Worm (Caenorhabditis elegans): ENCODE data around the gene F32D1.8.

The F32D1.8 gene

DNA sequence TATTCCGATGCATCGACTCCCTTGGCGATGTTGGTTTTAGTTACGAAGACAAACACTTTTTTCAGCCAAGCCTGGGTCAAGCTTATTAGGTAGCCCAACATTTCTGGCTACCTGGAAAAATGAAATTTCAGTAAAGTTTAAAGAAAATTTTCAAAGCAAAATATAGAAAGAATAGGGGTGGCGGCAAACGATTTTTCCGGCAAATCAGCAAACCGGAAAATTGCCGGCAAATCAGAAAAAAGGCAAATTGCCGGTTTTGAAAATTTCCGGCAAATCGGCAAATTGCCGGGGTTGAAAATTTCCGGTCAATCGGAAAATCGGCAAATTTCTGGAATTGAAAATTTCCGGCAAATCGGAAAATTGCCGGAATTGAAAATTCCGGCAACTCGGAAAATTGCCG lies at the start of gene F32D1.8:
Gene F32D1.8, minus strand, starts transcription at position 101 of the 400 bp plus-strand sequence.
- TF ChIP-seq hlh-8 (tag; optimal IDR thresholded peaks at IDR 0.05) (no peak), pha-2 (tag; optimal IDR thresholded peaks at IDR 0.05) (no peak), hlh-15 (tag; optimal IDR thresholded peaks at IDR 0.05) (no peak)

DNA sequence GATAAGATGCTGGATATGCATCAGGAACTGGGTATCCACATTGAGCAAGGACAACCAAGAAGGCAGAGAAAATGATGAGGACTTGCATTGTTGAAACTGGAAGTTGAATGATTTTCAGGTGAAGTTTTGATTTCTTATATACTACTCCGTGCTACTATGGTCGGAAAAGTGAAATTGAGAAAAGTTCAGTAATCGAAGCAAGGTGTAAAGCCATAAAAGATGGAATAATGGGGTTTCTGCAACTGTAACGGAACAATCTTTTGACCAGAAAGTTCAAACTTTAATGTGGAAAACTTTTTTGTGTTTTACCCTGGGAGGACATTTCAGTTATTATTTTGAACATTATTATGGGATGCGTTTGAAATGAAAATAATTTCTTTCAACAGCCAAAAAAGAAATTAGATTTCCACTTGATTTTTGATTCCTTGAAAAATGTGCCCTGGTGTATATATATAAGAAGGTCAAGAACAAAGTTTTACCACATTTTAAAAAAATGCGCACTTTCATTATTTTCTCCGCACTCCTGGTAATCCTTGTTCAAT lies 46.4 kb upstream of the F32D1.8 start, which contains the start of the genes Y47D7A.9 and Y47D7A.19:
Gene Y47D7A.9, minus strand, starts transcription at position 101 of the 542 bp plus-strand sequence.
Gene Y47D7A.19, plus strand, starts transcription at position 492 of the 542 bp plus-strand sequence.
- TF ChIP-seq syd-9 (tag; optimal IDR thresholded peaks at IDR 0.05), result no peak
- no peak for TF ChIP-seq ceh-31 (tag; optimal IDR thresholded peaks at IDR 0.05)
- no peak for TF ChIP-seq Y22D7AL.16 (tag; optimal IDR thresholded peaks at IDR 0.05)
- TF ChIP-seq ceh-6 (GFP tag; optimal IDR thresholded peaks at IDR 0.05), result no peak
- no peak for TF ChIP-seq unc-55 (GFP tag; optimal IDR thresholded peaks at IDR 0.05)
- TF ChIP-seq ceh-48 (tag; optimal IDR thresholded peaks at IDR 0.05), result no peak
- no peak for TF ChIP-seq pqm-1 (tag; optimal IDR thresholded peaks at IDR 0.05)
- no peak for TF ChIP-seq npax-4 (tag; optimal IDR thresholded peaks at IDR 0.05)
- TF ChIP-seq ztf-16 (tag; optimal IDR thresholded peaks at IDR 0.05), result no peak
- TF ChIP-seq fax-1 (tag; optimal IDR thresholded peaks at IDR 0.05), result no peak
- TF ChIP-seq C08G9.2 (tag; optimal IDR thresholded peaks at IDR 0.05), result no peak
- TF ChIP-seq ets-4 (tag; optimal IDR thresholded peaks at IDR 0.05), result no peak
- no peak for TF ChIP-seq elt-2 (tag; optimal IDR thresholded peaks at IDR 0.05)

DNA sequence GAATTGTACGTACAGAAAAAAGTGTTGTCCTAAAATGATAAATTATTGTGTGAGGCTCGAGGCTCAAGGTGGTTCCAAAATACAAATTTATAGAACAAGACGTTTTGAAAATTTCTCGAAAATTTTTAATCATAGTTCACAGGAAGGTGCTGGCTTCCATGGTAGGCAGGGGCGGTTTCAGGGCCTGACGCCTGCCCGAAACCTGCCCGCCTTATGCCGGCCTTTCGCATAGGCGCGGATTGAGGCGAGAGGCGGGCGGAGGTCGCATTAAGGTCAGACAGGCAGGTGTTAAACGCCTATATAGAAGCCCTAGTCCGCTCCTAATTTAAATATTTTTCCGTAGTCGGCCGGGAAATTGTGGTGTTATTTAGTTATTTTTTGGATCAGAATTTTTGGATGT lies 45.6 kb upstream of the F32D1.8 start:
- no peak for TF ChIP-seq fkh-10 (GFP tag; optimal IDR thresholded peaks at IDR 0.05)
- TF ChIP-seq C38D4.7 (GFP tag; optimal IDR thresholded peaks at IDR 0.05), result no peak
- TF ChIP-seq nfya-1 (tag; optimal IDR thresholded peaks at IDR 0.05), result no peak
- no peak for TF ChIP-seq odd-2 (tag; optimal IDR thresholded peaks at IDR 0.05)
- TF ChIP-seq lin-11 (tag; optimal IDR thresholded peaks at IDR 0.05), result no peak
- TF ChIP-seq ahr-1 (tag; optimal IDR thresholded peaks at IDR 0.05), result no peak
- TF ChIP-seq ceh-2 (tag; optimal IDR thresholded peaks at IDR 0.05), result no peak
- no peak for TF ChIP-seq tbx-2 (tag; optimal IDR thresholded peaks at IDR 0.05)
- no peak for TF ChIP-seq unc-3 (GFP tag; conservative IDR thresholded peaks at IDR 0.05)
- TF ChIP-seq unc-3 (tag; optimal IDR thresholded peaks at IDR 0.05), result no peak
- no peak for TF ChIP-seq sdc-2 (tag; optimal IDR thresholded peaks at IDR 0.05)
- TF ChIP-seq ref-2 (tag; optimal IDR thresholded peaks at IDR 0.05), result no peak
- TF ChIP-seq sox-4 (tag; optimal IDR thresholded peaks at IDR 0.05), result no peak
- no peak for TF ChIP-seq ceh-34 (tag; optimal IDR thresholded peaks at IDR 0.05)
- no peak for TF ChIP-seq sox-2 (GFP tag; IDR thresholded peaks at IDR 0.05)
- TF ChIP-seq ceh-22 (tag; optimal IDR thresholded peaks at IDR 0.05), result no peak
- TF ChIP-seq madf-2 (tag; optimal IDR thresholded peaks at IDR 0.05), result no peak
- no peak for TF ChIP-seq hlh-8 (tag; optimal IDR thresholded peaks at IDR 0.05)
- no peak for TF ChIP-seq pros-1 (tag; optimal IDR thresholded peaks at IDR 0.05)

DNA sequence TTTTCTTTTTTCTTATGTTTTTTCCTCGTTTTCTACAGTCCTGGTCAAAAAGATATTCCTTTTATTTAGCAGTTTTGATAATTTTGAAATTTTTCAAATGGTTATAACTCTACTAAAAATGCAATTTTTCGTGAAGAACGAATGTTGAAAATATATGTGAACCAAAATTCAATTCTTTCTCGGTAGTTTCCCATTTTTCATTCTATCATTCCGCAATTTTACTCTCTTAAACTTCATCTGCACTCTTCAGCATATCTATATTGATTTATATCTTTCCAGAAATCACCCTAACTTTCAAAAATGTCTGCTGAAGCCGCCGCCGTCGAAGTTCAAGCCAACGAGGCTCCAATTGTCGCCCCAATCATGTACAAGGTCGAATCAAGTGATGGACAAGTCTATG lies 44.6 kb upstream of the F32D1.8 start, which contains the start of gene skr-7:
Gene skr-7, plus strand, starts transcription at position 301 of the 400 bp plus-strand sequence.
- TF ChIP-seq Y22D7AL.16 (tag; optimal IDR thresholded peaks at IDR 0.05), result no peak
- TF ChIP-seq tbx-2 (tag; optimal IDR thresholded peaks at IDR 0.05), result no peak
- no peak for TF ChIP-seq T23F11.4 (GFP tag; optimal IDR thresholded peaks at IDR 0.05)
- TF ChIP-seq unc-86 (tag; optimal IDR thresholded peaks at IDR 0.05), result no peak
- no peak for TF ChIP-seq ceh-34 (tag; optimal IDR thresholded peaks at IDR 0.05)
- no peak for TF ChIP-seq hlh-15 (tag; optimal IDR thresholded peaks at IDR 0.05)
- TF ChIP-seq unc-55 (GFP tag; optimal IDR thresholded peaks at IDR 0.05), result no peak
- TF ChIP-seq ceh-30 (tag; optimal IDR thresholded peaks at IDR 0.05), result no peak
